Worm (Caenorhabditis elegans): ENCODE data around the gene psr-1.

DNA sequence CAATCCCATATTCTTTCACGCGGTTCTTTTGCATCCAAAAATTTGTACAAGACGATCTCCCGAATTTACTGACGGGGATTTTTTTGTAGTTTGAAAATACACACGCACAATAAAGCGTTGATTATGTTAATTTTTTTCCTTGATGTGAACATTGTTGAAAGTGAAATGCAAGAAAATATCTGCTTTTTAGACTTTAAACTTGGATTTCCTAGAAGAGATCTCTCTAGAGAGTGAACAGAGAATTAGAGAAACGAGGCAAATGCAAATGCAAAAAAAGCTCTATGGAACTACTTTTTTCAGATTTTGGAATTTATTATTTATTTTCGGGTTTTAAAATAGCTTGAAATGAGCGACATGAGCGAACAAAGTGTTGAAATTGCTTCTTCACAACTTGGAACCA is 12.0 kb downstream of the psr-1 start, which contains the start of gene F29B9.1:
- no peak for TF ChIP-seq him-1 (tag; optimal IDR thresholded peaks at IDR 0.05)
- TF ChIP-seq dao-5 (tag; optimal IDR thresholded peaks at IDR 0.05), result no peak
